Worm (Caenorhabditis elegans) whole organism, L1 larva: Measurements from ENCODE around the gene EEED8.4.
A peak's percentile ranks its signal among the peaks of the same experiment; 100 is the strongest.

Experiments used
- Y116A8C.19 ChIP-seq: sonication (generic microtip); optimal IDR thresholded peaks from 2 replicates; lab custom pipeline; 2016; ENCODE audit warnings: missing compliant biosample characterization, missing genetic modification characterization, borderline replicate concordance
- alr-1 ChIP-seq: fragments of 200-800 bp; sonication (Bioruptor generic); optimal IDR thresholded peaks from 2 replicates; lab custom pipeline; 2018; ENCODE audit warnings: borderline replicate concordance, mild to moderate bottlenecking, missing genetic modification characterization, missing compliant biosample characterization
- ama-1 ChIP-seq: fragments of 150-350 bp; optimal IDR thresholded peaks from 2 replicates; lab custom pipeline; 2014
- ceh-8 ChIP-seq: fragments of 200-800 bp; sonication (Bioruptor generic); optimal IDR thresholded peaks from 2 replicates; lab custom pipeline; 2018; ENCODE audit warnings: mild to moderate bottlenecking, missing genetic modification characterization, moderate library complexity, missing compliant biosample characterization
- ces-1 ChIP-seq: fragments of 150-350 bp; optimal IDR thresholded peaks from 2 replicates; lab custom pipeline; 2014; ENCODE audit warnings: missing biosample characterization, missing genetic modification reagents, missing genetic modification characterization
- dpl-1 ChIP-seq, 3 experiments: fragments of 150-350 bp in 2 of 3; sonication (generic microtip) in 1 of 3; optimal IDR thresholded peaks; 2 replicates each; lab custom pipeline; 2014 to 2017; ENCODE audit warnings: missing biosample characterization in 3 of 3, missing genetic modification characterization in 3 of 3, missing genetic modification reagents in 3 of 3
- dsc-1 ChIP-seq: sonication (generic microtip); optimal IDR thresholded peaks from 2 replicates; lab custom pipeline; 2016; ENCODE audit warnings: mild to moderate bottlenecking, missing genetic modification characterization, missing compliant biosample characterization
- efl-1 ChIP-seq, 4 experiments: fragments of 150-350 bp; optimal IDR thresholded peaks in 3 of 4; peaks in 1 of 4; 1 replicate in 1 of 4; 2 replicates in 3 of 4; lab custom pipeline; 2014; ENCODE audit warnings: missing biosample characterization in 2 of 4, missing genetic modification characterization in 2 of 4, missing genetic modification reagents in 2 of 4
- efl-3 ChIP-seq: fragments of 200-800 bp; sonication (Bioruptor generic); optimal IDR thresholded peaks from 2 replicates; lab custom pipeline; 2018; ENCODE audit warnings: mild to moderate bottlenecking, missing genetic modification characterization, missing compliant biosample characterization
- egl-13 ChIP-seq: sonication (generic microtip); optimal IDR thresholded peaks from 2 replicates; lab custom pipeline; 2016; ENCODE audit warnings: missing genotype, missing genetic modification reagents, missing genetic modification characterization, missing compliant biosample characterization
- elt-3 ChIP-seq, 6 experiments: fragments of 150-350 bp in 1 of 6; sonication (generic microtip); optimal IDR thresholded peaks; 2 replicates each; lab custom pipeline; 2017 to 2018; ENCODE audit warnings: missing biosample characterization in 6 of 6, missing genetic modification characterization in 6 of 6, inconsistent platforms in 1 of 6
- ets-5 ChIP-seq: fragments of 200-800 bp; sonication (Bioruptor generic); IDR thresholded peaks from 2 replicates; pipeline ENCODE4 v1.3.6; 2022; ENCODE audit warnings: missing genetic modification characterization, missing compliant biosample characterization
- fkh-4 ChIP-seq: sonication (generic microtip); optimal IDR thresholded peaks from 2 replicates; lab custom pipeline; 2016; ENCODE audit warnings: missing compliant biosample characterization, missing genetic modification characterization, borderline replicate concordance
- fos-1 ChIP-seq: fragments of 150-350 bp; optimal IDR thresholded peaks from 2 replicates; lab custom pipeline; 2014; ENCODE audit warnings: missing biosample characterization, missing genetic modification characterization
- hlh-4 ChIP-seq: sonication (generic microtip); optimal IDR thresholded peaks from 2 replicates; lab custom pipeline; 2016; ENCODE audit warnings: mild to moderate bottlenecking, missing genetic modification characterization, missing compliant biosample characterization
- isw-1 ChIP-seq: fragments of 200-800 bp; sonication (Bioruptor generic); IDR thresholded peaks from 2 replicates; pipeline ENCODE4 v1.3.6; 2022; ENCODE audit warnings: missing genetic modification characterization, missing compliant biosample characterization
- jun-1 ChIP-seq: fragments of 150-350 bp; optimal IDR thresholded peaks from 2 replicates; lab custom pipeline; 2014; ENCODE audit warnings: missing biosample characterization, missing genetic modification reagents, missing genetic modification characterization
- lin-35 ChIP-seq, 2 experiments: fragments of 150-350 bp; optimal IDR thresholded peaks; 2 replicates each; lab custom pipeline; 2014; ENCODE audit warnings: missing biosample characterization in 2 of 2, missing genetic modification characterization in 2 of 2, missing genetic modification reagents in 2 of 2
- lsy-2 ChIP-seq, 2 experiments: fragments of 150-350 bp; optimal IDR thresholded peaks; 2 replicates each; lab custom pipeline; 2014; ENCODE audit warnings: missing biosample characterization in 2 of 2, missing genetic modification characterization in 2 of 2
- mep-1 ChIP-seq: fragments of 150-350 bp; optimal IDR thresholded peaks from 2 replicates; lab custom pipeline; 2014; ENCODE audit warnings: missing biosample characterization, missing genetic modification characterization
- nhr-19 ChIP-seq: fragments of 200-800 bp; sonication (Bioruptor generic); conservative IDR thresholded peaks from 2 replicates; pipeline ENCODE4 v1.3.6; 2022; ENCODE audit warnings: missing genetic modification characterization, missing compliant biosample characterization
- nhr-28 ChIP-seq: fragments of 150-350 bp; optimal IDR thresholded peaks from 2 replicates; lab custom pipeline; 2014; ENCODE audit warnings: missing biosample characterization, missing genetic modification characterization
- nhr-47 ChIP-seq: sonication (generic microtip); optimal IDR thresholded peaks from 2 replicates; lab custom pipeline; 2016; ENCODE audit warnings: mild to moderate bottlenecking, missing genetic modification characterization, moderate library complexity, missing compliant biosample characterization
- nhr-76 ChIP-seq: sonication (generic microtip); optimal IDR thresholded peaks from 2 replicates; lab custom pipeline; 2017; ENCODE audit warnings: missing biosample characterization, missing genetic modification characterization
- nhr-77 ChIP-seq: fragments of 150-350 bp; optimal IDR thresholded peaks from 2 replicates; lab custom pipeline; 2014; ENCODE audit warnings: missing biosample characterization, missing genetic modification characterization
- nhr-85 ChIP-seq: sonication (generic microtip); peaks from one replicate; lab custom pipeline; 2016; ENCODE audit warnings: missing genetic modification characterization, inconsistent platforms, missing compliant biosample characterization
- pag-3 ChIP-seq: sonication (generic microtip); optimal IDR thresholded peaks from 2 replicates; lab custom pipeline; 2017; ENCODE audit warnings: missing genetic modification characterization, mild to moderate bottlenecking, missing compliant biosample characterization, antibody characterized with exemption, borderline replicate concordance; ENCODE audit not compliant: insufficient read depth
- pqm-1 ChIP-seq: sonication (generic microtip); optimal IDR thresholded peaks from 3 replicates; lab custom pipeline; 2017; ENCODE audit warnings: missing biosample characterization, missing genetic modification characterization
- rnt-1 ChIP-seq: sonication (generic microtip); optimal IDR thresholded peaks from 2 replicates; lab custom pipeline; 2016; ENCODE audit warnings: mild to moderate bottlenecking, missing genetic modification characterization, moderate library complexity, missing compliant biosample characterization
- snu-23 ChIP-seq: sonication (generic microtip); optimal IDR thresholded peaks from 2 replicates; lab custom pipeline; 2016; ENCODE audit warnings: missing genetic modification characterization, missing compliant biosample characterization
- sox-4 ChIP-seq: sonication (generic microtip); optimal IDR thresholded peaks from 2 replicates; lab custom pipeline; 2016; ENCODE audit warnings: missing genetic modification characterization, missing compliant biosample characterization
- tbx-2 ChIP-seq: sonication (generic microtip); optimal IDR thresholded peaks from 2 replicates; lab custom pipeline; 2016; ENCODE audit warnings: missing genetic modification characterization, missing compliant biosample characterization
- tlp-1 ChIP-seq: fragments of 150-350 bp; optimal IDR thresholded peaks from 2 replicates; lab custom pipeline; 2014; ENCODE audit warnings: missing biosample characterization, missing genetic modification characterization
- unc-62 ChIP-seq: fragments of 150-350 bp; optimal IDR thresholded peaks from 2 replicates; lab custom pipeline; 2014; ENCODE audit warnings: missing biosample characterization, missing genetic modification reagents, missing genetic modification characterization

EEED8.4 gene

ce11 chrII:5391447-5391846 is 17.7 kb upstream of the EEED8.4 start:
- TF ChIP-seq tlp-1 (tag; lab: Kevin White, UChicago) (no peak), Y116A8C.19 (tag; lab: Kevin White, UChicago) (no peak), fos-1 (tag; lab: Kevin White, UChicago) (no peak), lsy-2 (tag; optimal IDR thresholded peaks at IDR 0.05; lab: Kevin White, UChicago) (no peak), nhr-77 (tag; lab: Kevin White, UChicago) (no peak), dpl-1 (GFP tag; optimal IDR thresholded peaks at IDR 0.05; lab: Kevin White, UChicago) (peak in 2 of 3 experiments; percentile 13 to 48), sox-4 (tag; lab: Kevin White, UChicago) (no peak), tbx-2 (tag; lab: Kevin White, UChicago) (no peak), jun-1 (tag; lab: Kevin White, UChicago) (no peak), dsc-1 (tag; lab: Kevin White, UChicago) (no peak), ama-1 (lab: Kevin White, UChicago) (no peak), pqm-1 (tag; lab: Kevin White, UChicago) (no peak), efl-1 (optimal IDR thresholded peaks at IDR 0.05; lab: Kevin White, UChicago) (peak; percentile 28 to 45), efl-1 (GFP tag; optimal IDR thresholded peaks at IDR 0.05 in 1 of 2; lab: Kevin White, UChicago) (peak; percentile 46 to 89), nhr-28 (tag; lab: Kevin White, UChicago) (no peak), lin-35 (GFP tag; optimal IDR thresholded peaks at IDR 0.05; lab: Kevin White, UChicago) (peak in 1 of 2 experiments; percentile 3), unc-62 (GFP tag; lab: Kevin White, UChicago) (no peak), nhr-76 (tag; lab: Kevin White, UChicago) (no peak), hlh-4 (tag; lab: Kevin White, UChicago) (no peak), egl-13 (tag; lab: Kevin White, UChicago) (no peak), alr-1 (tag; lab: Kevin White, UChicago) (no peak), ets-5 (no peak)

- no peak for TF ChIP-seq nhr-85
- TF ChIP-seq nhr-47 (tag; lab: Kevin White, UChicago), result no peak
- TF ChIP-seq nhr-28 (tag; lab: Kevin White, UChicago), result no peak
Observed at ce11 chrII:5393090-5393489, 16.0 kb upstream of the EEED8.4 start, which contains the start of gene brap-2. Gene brap-2, minus strand, starts transcription at chrII:5393190.

- TF ChIP-seq nhr-19 (no peak), nhr-28 (tag; lab: Kevin White, UChicago) (no peak), rnt-1 (no peak), ces-1 (no peak), pag-3 (no peak), isw-1 (GFP tag; lab: Robert Waterston, UW) (no peak), snu-23 (GFP tag; lab: Kevin White, UChicago) (no peak), fos-1 (tag; lab: Kevin White, UChicago) (no peak), efl-3 (GFP tag; lab: Kevin White, UChicago) (no peak), mep-1 (tag; lab: Kevin White, UChicago) (no peak), fkh-4 (tag; lab: Kevin White, UChicago) (no peak)
Observed at ce11 chrII:5395594-5395993, 13.5 kb upstream of the EEED8.4 start, which contains the start of gene pink-1. Gene pink-1, minus strand, starts transcription at chrII:5395694.

- TF ChIP-seq ces-1 (no peak), ceh-8 (no peak), elt-3 (tag; optimal IDR thresholded peaks at IDR 0.05; lab: Kevin White, UChicago) (peak in 1 of 6 experiments; percentile 39), efl-1 (optimal IDR thresholded peaks at IDR 0.05; lab: Kevin White, UChicago) (no peak), efl-1 (GFP tag; optimal IDR thresholded peaks at IDR 0.05 in 1 of 2; lab: Kevin White, UChicago) (peak in 1 of 2 experiments; percentile 87), nhr-19 (no peak)
Observed at ce11 chrII:5398779-5399178, 10.3 kb upstream of the EEED8.4 start, which contains the start of gene fbxl-3. Gene fbxl-3, minus strand, starts transcription at chrII:5398902.
